5 worm cellular contexts compared by ENCODE assay signal in the genomic region with DNA sequence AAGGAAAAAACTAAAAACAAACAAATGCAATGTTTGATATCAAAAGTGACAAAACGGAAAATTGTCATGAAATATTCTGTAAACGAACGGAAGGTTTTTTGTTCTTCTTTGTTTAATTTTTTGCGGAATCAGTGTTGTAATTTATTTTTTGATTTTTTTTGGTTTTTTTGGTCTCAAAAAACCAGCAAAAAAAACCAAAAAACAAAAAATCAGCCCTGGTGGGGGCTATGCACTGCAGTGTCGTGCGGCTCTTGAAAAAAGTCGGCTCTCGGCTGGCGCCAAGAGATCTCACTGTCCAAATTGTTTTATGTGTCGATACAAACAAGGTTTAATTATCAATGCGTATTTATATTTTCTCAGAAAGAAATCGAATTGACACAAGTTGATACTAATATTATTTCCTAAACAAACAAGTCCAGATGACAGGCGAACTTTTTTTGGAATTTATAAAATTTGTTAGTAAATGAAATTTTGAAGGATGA.
TF ChIP-seq lines count a peak whose summit lies in the region.

No protein-coding gene starts in this region.

TF ChIP-seq in whole organism, L1 larva, 84 proteins besides CTCF, POLR2A, EP300 and RAD21 (continues in another document):
- TF ChIP-seq hpl-2 (GFP tag; optimal IDR thresholded peaks at IDR 0.05; lab: Kevin White, UChicago) (no peak), nhr-19 (GFP tag; conservative IDR thresholded peaks at IDR 0.05; lab: Robert Waterston, UW) (peak; percentile 48), C04F5.9 (tag; optimal IDR thresholded peaks at IDR 0.05; lab: Kevin White, UChicago) (peak; percentile 6), lin-39 (tag; optimal IDR thresholded peaks at IDR 0.05; lab: Kevin White, UChicago) (no peak), blmp-1 (tag; optimal IDR thresholded peaks at IDR 0.05; lab: Kevin White, UChicago) (peak; percentile 4), lsy-2 (tag; optimal IDR thresholded peaks at IDR 0.05; lab: Kevin White, UChicago) (peak in 1 of 2 experiments; percentile 31), ceh-88 (GFP tag; IDR thresholded peaks at IDR 0.05; lab: Robert Waterston, UW) (peak; percentile 23; the same call in 1 of the 2 replicates), lin-35 (GFP tag; optimal IDR thresholded peaks at IDR 0.05; lab: Kevin White, UChicago) (peak in 1 of 2 experiments; percentile 52), pax-3 (tag; optimal IDR thresholded peaks at IDR 0.05; lab: Kevin White, UChicago) (peak; percentile 48), nhr-71 (tag; optimal IDR thresholded peaks at IDR 0.05; lab: Kevin White, UChicago) (peak; percentile 66), lir-3 (tag; optimal IDR thresholded peaks at IDR 0.05; lab: Kevin White, UChicago; ENCODE audit: poor library complexity) (peak; percentile 19), mab-9 (GFP tag; IDR thresholded peaks at IDR 0.05; lab: Robert Waterston, UW) (no peak), ceh-82 (tag; optimal IDR thresholded peaks at IDR 0.05; lab: Kevin White, UChicago) (no peak), tlp-1 (tag; optimal IDR thresholded peaks at IDR 0.05; lab: Kevin White, UChicago) (no peak), nhr-85 (tag; lab: Kevin White, UChicago) (peak; percentile 84), nhr-90 (tag; optimal IDR thresholded peaks at IDR 0.05; lab: Kevin White, UChicago; ENCODE audit: poor library complexity) (peak; percentile 80), isw-1 (GFP tag; IDR thresholded peaks at IDR 0.05; lab: Robert Waterston, UW) (no peak)

TF ChIP-seq in whole organism, L2 larva, 48 proteins besides CTCF, POLR2A, EP300 and RAD21 (continues in another document):
- no peak for TF ChIP-seq aly-2 (tag; optimal IDR thresholded peaks at IDR 0.05; lab: Kevin White, UChicago)
- no peak for TF ChIP-seq dmd-4 (tag; optimal IDR thresholded peaks at IDR 0.05; lab: Kevin White, UChicago)
- TF ChIP-seq ZK546.5 (tag; optimal IDR thresholded peaks at IDR 0.05; lab: Kevin White, UChicago): no peak
- no peak for TF ChIP-seq ceh-82 (tag; optimal IDR thresholded peaks at IDR 0.05; lab: Kevin White, UChicago)
- no peak for TF ChIP-seq ztf-11 (tag; optimal IDR thresholded peaks at IDR 0.05; lab: Kevin White, UChicago)
- TF ChIP-seq lin-13 (GFP tag; optimal IDR thresholded peaks at IDR 0.05; lab: Kevin White, UChicago): peak; percentile 16
- no peak for TF ChIP-seq elt-1 (tag; optimal IDR thresholded peaks at IDR 0.05; lab: Kevin White, UChicago)
- no peak for TF ChIP-seq nhr-21 (tag; optimal IDR thresholded peaks at IDR 0.05; lab: Kevin White, UChicago)
- peak; percentile 90 for TF ChIP-seq ama-1 (optimal IDR thresholded peaks at IDR 0.05; lab: Kevin White, UChicago)
- no peak for TF ChIP-seq lin-11 (tag; optimal IDR thresholded peaks at IDR 0.05; lab: Kevin White, UChicago)
- peak; percentile 37 for TF ChIP-seq nhr-25 (tag; optimal IDR thresholded peaks at IDR 0.05; lab: Kevin White, UChicago)
- peak; percentile 18 for TF ChIP-seq crh-2 (tag; optimal IDR thresholded peaks at IDR 0.05; lab: Kevin White, UChicago)
- peak; percentile 55 for TF ChIP-seq sma-3 (GFP tag; optimal IDR thresholded peaks at IDR 0.05; lab: Kevin White, UChicago)
- TF ChIP-seq sem-4 (tag; optimal IDR thresholded peaks at IDR 0.05; lab: Kevin White, UChicago): no peak
- no peak for TF ChIP-seq peb-1 (tag; optimal IDR thresholded peaks at IDR 0.05; lab: Kevin White, UChicago)
- TF ChIP-seq nhr-11 (tag; optimal IDR thresholded peaks at IDR 0.05; lab: Kevin White, UChicago): no peak
- no peak for TF ChIP-seq nhr-23 (tag; optimal IDR thresholded peaks at IDR 0.05; lab: Kevin White, UChicago)
- TF ChIP-seq nhr-77 (tag; optimal IDR thresholded peaks at IDR 0.05; lab: Kevin White, UChicago): no peak
- no peak for TF ChIP-seq nhr-10 (tag; optimal IDR thresholded peaks at IDR 0.05; lab: Kevin White, UChicago)

TF ChIP-seq in whole organism, L3 larva, 47 proteins besides CTCF, POLR2A, EP300 and RAD21:
- TF ChIP-seq ama-1 (optimal IDR thresholded peaks at IDR 0.05; lab: Kevin White, UChicago) (peak; percentile 95), pha-4 (tag; optimal IDR thresholded peaks at IDR 0.05; lab: Kevin White, UChicago) (peak; percentile 46), sea-2 (GFP tag; optimal IDR thresholded peaks at IDR 0.05; lab: Kevin White, UChicago) (no peak), ceh-28 (tag; optimal IDR thresholded peaks at IDR 0.05; lab: Kevin White, UChicago) (no peak), elt-2 (tag; optimal IDR thresholded peaks at IDR 0.05; lab: Kevin White, UChicago) (peak; percentile 50)

TF ChIP-seq in whole organism, L4 larva, 104 proteins besides CTCF, POLR2A, EP300 and RAD21 (continues in another document):
- TF ChIP-seq hif-1 (tag; optimal IDR thresholded peaks at IDR 0.05; lab: Kevin White, UChicago) (peak in 1 of 2 experiments; percentile 5), hlh-11 (tag; optimal IDR thresholded peaks at IDR 0.05; lab: Kevin White, UChicago) (peak; percentile 27), daf-8 (GFP tag; IDR thresholded peaks at IDR 0.05; lab: Robert Waterston, UW) (no peak), lin-1 (GFP tag; IDR thresholded peaks at IDR 0.05; lab: Robert Waterston, UW) (no peak), Y48G9A.11 (GFP tag; IDR thresholded peaks at IDR 0.05; lab: Robert Waterston, UW) (no peak), fkh-10 (GFP tag; optimal IDR thresholded peaks at IDR 0.05; lab: Kevin White, UChicago) (no peak), nhr-111 (GFP tag; optimal IDR thresholded peaks at IDR 0.05; lab: Kevin White, UChicago) (no peak), ceh-32 (tag; optimal IDR thresholded peaks at IDR 0.05; lab: Kevin White, UChicago; ENCODE audit: poor library complexity) (no peak), T26A8.4 (GFP tag; IDR thresholded peaks at IDR 0.05; lab: Robert Waterston, UW) (no peak; the same call in 1 of the 2 replicates), daf-12 (tag; optimal IDR thresholded peaks at IDR 0.05; lab: Kevin White, UChicago) (no peak), ZK546.5 (tag; optimal IDR thresholded peaks at IDR 0.05; lab: Kevin White, UChicago) (no peak), php-3 (GFP tag; IDR thresholded peaks at IDR 0.05; lab: Robert Waterston, UW) (peak; percentile 55; the same call in 1 of the 2 replicates), ceh-62 (tag; optimal IDR thresholded peaks at IDR 0.05; lab: Kevin White, UChicago) (no peak), cey-2 (tag; optimal IDR thresholded peaks at IDR 0.05; lab: Kevin White, UChicago; ENCODE audit: borderline replicate concordance, insufficient read depth) (no peak), daf-19 (GFP tag; conservative IDR thresholded peaks at IDR 0.05; lab: Robert Waterston, UW) (no peak), hlh-30 (tag; optimal IDR thresholded peaks at IDR 0.05; lab: Kevin White, UChicago; ENCODE audit: insufficient read depth) (no peak), lsy-2 (tag; optimal IDR thresholded peaks at IDR 0.05; lab: Kevin White, UChicago) (no peak), tag-97 (GFP tag; IDR thresholded peaks at IDR 0.05; lab: Robert Waterston, UW) (no peak), rbr-2 (tag; optimal IDR thresholded peaks at IDR 0.05; lab: Kevin White, UChicago) (no peak), dve-1 (tag; optimal IDR thresholded peaks at IDR 0.05; lab: Kevin White, UChicago; ENCODE audit: insufficient read depth) (peak; percentile 66), dmd-9 (GFP tag; IDR thresholded peaks at IDR 0.05; lab: Robert Waterston, UW) (peak; percentile 45; the same call in 1 of the 2 replicates), F10B5.3 (tag; optimal IDR thresholded peaks at IDR 0.05; lab: Kevin White, UChicago) (no peak), snpc-1.2 (GFP tag; IDR thresholded peaks at IDR 0.05; lab: Robert Waterston, UW) (0 out of 2 replicates have a peak, but pooled peaks have one; percentile 28), dmd-8 (GFP tag; IDR thresholded peaks at IDR 0.05; lab: Robert Waterston, UW) (no peak)

TF ChIP-seq in whole organism, young adult, 124 proteins besides CTCF, POLR2A, EP300 and RAD21 (continues in another document):
- TF ChIP-seq repo-1 (tag; optimal IDR thresholded peaks at IDR 0.05; lab: Kevin White, UChicago) (peak; percentile 45), F57C9.4 (tag; optimal IDR thresholded peaks at IDR 0.05; lab: Kevin White, UChicago) (no peak), lin-26 (GFP tag; IDR thresholded peaks at IDR 0.05; lab: Robert Waterston, UW) (0 out of 2 replicates have a peak, but pooled peaks have one; percentile 31), athp-1 (tag; optimal IDR thresholded peaks at IDR 0.05; lab: Kevin White, UChicago) (peak; percentile 25), K11D2.4 (GFP tag; IDR thresholded peaks at IDR 0.05; lab: Robert Waterston, UW) (peak; percentile 70), nfyb-1 (GFP tag; IDR thresholded peaks at IDR 0.05; lab: Robert Waterston, UW) (peak; percentile 80), pbrm-1 (GFP tag; IDR thresholded peaks at IDR 0.05; lab: Robert Waterston, UW) (0 out of 2 replicates have a peak, but pooled peaks have one; percentile 34), tbp1 (GFP tag; optimal IDR thresholded peaks at IDR 0.05; lab: Kevin White, UChicago) (peak; percentile 16), ceh-91 (GFP tag; IDR thresholded peaks at IDR 0.05; lab: Robert Waterston, UW) (no peak), T07F8.4 (tag; optimal IDR thresholded peaks at IDR 0.05; lab: Kevin White, UChicago) (no peak), attf-5 (GFP tag; optimal IDR thresholded peaks at IDR 0.05; lab: Kevin White, UChicago) (no peak), madf-3 (GFP tag; IDR thresholded peaks at IDR 0.05; lab: Robert Waterston, UW) (0 out of 2 replicates have a peak, but pooled peaks have one; percentile 57), mcd-1 (GFP tag; IDR thresholded peaks at IDR 0.05; lab: Robert Waterston, UW) (0 out of 2 replicates have a peak, but pooled peaks have one; percentile 15), F10E7.11 (tag; optimal IDR thresholded peaks at IDR 0.05; lab: Kevin White, UChicago) (peak; percentile 7), lin-40 (tag; optimal IDR thresholded peaks at IDR 0.05; lab: Kevin White, UChicago) (peak; percentile 17), mxl-1 (tag; optimal IDR thresholded peaks at IDR 0.05; lab: Kevin White, UChicago) (no peak), ceh-58 (GFP tag; IDR thresholded peaks at IDR 0.05; lab: Robert Waterston, UW) (0 out of 2 replicates have a peak, but pooled peaks have one; percentile 3), K12H6.12 (tag; optimal IDR thresholded peaks at IDR 0.05; lab: Kevin White, UChicago) (peak; percentile 16), F22D6.2 (tag; optimal IDR thresholded peaks at IDR 0.05; lab: Kevin White, UChicago) (no peak), Y56A3A.18 (GFP tag; IDR thresholded peaks at IDR 0.05; lab: Robert Waterston, UW) (peak; percentile 78; the same call in 1 of the 2 replicates), ztf-22 (GFP tag; optimal IDR thresholded peaks at IDR 0.05; lab: Kevin White, UChicago) (peak; percentile 35), atf-7 (tag; optimal IDR thresholded peaks at IDR 0.05; lab: Kevin White, UChicago) (peak; percentile 26), ztf-26 (tag; optimal IDR thresholded peaks at IDR 0.05; lab: Kevin White, UChicago) (peak; percentile 36), cebp-1 (GFP tag; IDR thresholded peaks at IDR 0.05; lab: Robert Waterston, UW) (no peak), cebp-1 (tag; optimal IDR thresholded peaks at IDR 0.05; lab: Kevin White, UChicago) (peak; percentile 57), F52B5.7 (tag; optimal IDR thresholded peaks at IDR 0.05; lab: Kevin White, UChicago) (no peak), somi-1 (GFP tag; optimal IDR thresholded peaks at IDR 0.05; lab: Kevin White, UChicago) (peak; percentile 55)
